Worm (Caenorhabditis elegans): Measurements from ENCODE around the gene cec-7.

DNA sequence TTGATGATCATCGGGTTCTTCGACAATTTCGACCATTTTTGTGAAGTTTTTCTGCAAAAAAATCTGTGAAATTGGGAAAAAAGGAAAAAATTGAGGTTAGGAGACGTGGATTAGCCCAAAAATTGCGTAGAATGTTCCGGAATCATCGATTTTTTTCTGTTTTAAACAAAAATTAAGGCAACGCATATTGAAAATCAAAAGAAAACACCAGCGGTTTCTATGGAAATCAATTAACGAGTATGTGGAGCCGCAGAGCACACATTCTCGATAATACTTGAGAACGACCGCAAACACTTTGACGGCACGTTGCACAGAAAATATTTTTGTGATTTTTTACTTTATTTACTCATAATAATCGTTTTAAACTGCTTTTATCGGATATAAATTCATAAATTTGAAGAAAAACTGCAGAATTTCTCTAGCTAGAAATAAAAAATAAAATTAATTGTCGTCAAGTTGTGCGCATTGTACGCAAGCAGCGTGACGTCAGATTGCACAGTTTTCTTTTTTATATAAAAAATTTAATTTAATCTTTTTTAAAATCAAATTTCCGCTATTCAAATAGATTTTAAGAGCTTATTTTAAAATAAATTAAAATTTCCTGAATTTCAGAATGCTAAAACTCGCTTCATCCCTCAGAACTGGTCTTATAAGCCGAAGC, 48.7 kb upstream of the cec-7 start, which contains the start of the genes npp-25 and mrps-10:
- TF ChIP-seq ZK546.5 (tag; optimal IDR thresholded peaks at IDR 0.05) (no peak), unc-39 (tag; optimal IDR thresholded peaks at IDR 0.05) (no peak), ceh-82 (tag; optimal IDR thresholded peaks at IDR 0.05) (no peak), snpc-4 (tag; optimal IDR thresholded peaks at IDR 0.05) (no peak), aly-2 (tag; optimal IDR thresholded peaks at IDR 0.05) (no peak)

Measured in whole organism, L2 larva.